Fruit fly (Drosophila melanogaster) whole organism, embryonic: ENCODE data around the gene CG5910.
A peak's percentile ranks its signal among the peaks of the same experiment; 100 is the strongest.

Source experiments
- Antp ChIP-seq: fragments of 200-800 bp; sonication (Bioruptor generic); optimal IDR thresholded peaks from 3 replicates; lab custom pipeline; 2016; ENCODE audit warnings: missing biosample characterization, missing genetic modification characterization
- Awh ChIP-seq: fragments of 200-800 bp; sonication (Bioruptor generic); IDR thresholded peaks from 2 replicates; pipeline ENCODE4, ENCODE4 v1.3.6; 2022; ENCODE audit warnings: missing biosample characterization, missing genetic modification characterization
- Blimp-1 ChIP-seq: fragments of 200-800 bp; sonication (Bioruptor generic); optimal IDR thresholded peaks from 3 replicates; lab custom pipeline; 2018; ENCODE audit warnings: missing biosample characterization, missing genetic modification characterization, mild to moderate bottlenecking, moderate library complexity, missing genetic modification reagents
- CG10267 ChIP-seq: fragments of 200-800 bp; sonication (Bioruptor generic); optimal IDR thresholded peaks from 2 replicates; lab custom pipeline; 2018; ENCODE audit warnings: missing biosample characterization, mild to moderate bottlenecking, missing genetic modification characterization, moderate library complexity
- CG10565 ChIP-seq: fragments of 200-800 bp; sonication (Bioruptor generic); optimal IDR thresholded peaks from 3 replicates; lab custom pipeline; 2016; ENCODE audit warnings: missing biosample characterization, mild to moderate bottlenecking, missing genetic modification characterization
- CG11398 ChIP-seq: fragments of 200-800 bp; sonication (Bioruptor generic); optimal IDR thresholded peaks from 2 replicates; lab custom pipeline; 2016; ENCODE audit warnings: missing biosample characterization, missing genetic modification characterization
- CG11504 ChIP-seq: fragments of 200-800 bp; sonication (Bioruptor generic); optimal IDR thresholded peaks from 3 replicates; lab custom pipeline; 2019; ENCODE audit warnings: missing biosample characterization, mild to moderate bottlenecking, missing genetic modification characterization, moderate library complexity
- CG11723 ChIP-seq: fragments of 200-800 bp; sonication (Bioruptor generic); optimal IDR thresholded peaks from 2 replicates; lab custom pipeline; 2017; ENCODE audit warnings: missing biosample characterization, mild to moderate bottlenecking, missing genetic modification characterization
- CG12236 ChIP-seq: fragments of 200-800 bp; sonication (Bioruptor generic); optimal IDR thresholded peaks from 2 replicates; lab custom pipeline; 2016; ENCODE audit warnings: missing biosample characterization, missing genetic modification characterization
- CG12769 ChIP-seq: fragments of 200-800 bp; sonication (Bioruptor generic); optimal IDR thresholded peaks from 2 replicates; lab custom pipeline; 2019; ENCODE audit warnings: missing biosample characterization, mild to moderate bottlenecking, missing genetic modification characterization, moderate library complexity
- CG12942 ChIP-seq: fragments of 200-800 bp; sonication (Bioruptor generic); optimal IDR thresholded peaks from 3 replicates; lab custom pipeline; 2016; ENCODE audit warnings: missing biosample characterization, missing genetic modification characterization
- CG15479 ChIP-seq: fragments of 200-800 bp; sonication (Bioruptor generic); optimal IDR thresholded peaks from 3 replicates; lab custom pipeline; 2019; ENCODE audit warnings: missing biosample characterization, mild to moderate bottlenecking, missing genetic modification characterization, moderate library complexity
- CG16815 ChIP-seq: fragments of 200-800 bp; sonication (Bioruptor generic); optimal IDR thresholded peaks from 3 replicates; lab custom pipeline; 2017; ENCODE audit warnings: missing biosample characterization, mild to moderate bottlenecking, missing genetic modification characterization
- CG32772 ChIP-seq: fragments of 200-800 bp; sonication (Bioruptor generic); IDR thresholded peaks from 2 replicates; pipeline ENCODE4 v1.3.6; 2022; ENCODE audit warnings: missing biosample characterization, missing genetic modification characterization
- CG33213 ChIP-seq: fragments of 200-800 bp; sonication (Bioruptor generic); optimal IDR thresholded peaks from 3 replicates; lab custom pipeline; 2016; ENCODE audit warnings: missing biosample characterization, missing genetic modification characterization
- CG34422 ChIP-seq: fragments of 200-800 bp; sonication (Bioruptor generic); IDR thresholded peaks from 3 replicates; pipeline ENCODE4 v1.3.6; 2022; ENCODE audit warnings: missing biosample characterization, missing genetic modification characterization
- CG4730 ChIP-seq: fragments of 200-800 bp; sonication (Bioruptor generic); IDR thresholded peaks from 2 replicates; pipeline ENCODE4 v1.3.6; 2022; ENCODE audit warnings: missing biosample characterization, missing genetic modification characterization
- CG4820 ChIP-seq: fragments of 200-800 bp; sonication (Bioruptor generic); optimal IDR thresholded peaks from 3 replicates; lab custom pipeline; 2016; ENCODE audit warnings: missing biosample characterization, missing genetic modification characterization
- CG6175 ChIP-seq: fragments of 200-800 bp; sonication (Bioruptor generic); IDR thresholded peaks from 3 replicates; pipeline ENCODE4 v1.3.6; 2022; ENCODE audit warnings: missing biosample characterization, missing genetic modification characterization
- CG7839 ChIP-seq: fragments of 200-800 bp; sonication (Bioruptor generic); optimal IDR thresholded peaks from 3 replicates; lab custom pipeline; 2018; ENCODE audit warnings: missing biosample characterization, mild to moderate bottlenecking, missing genetic modification characterization, moderate library complexity
- Chrac-16 ChIP-seq: fragments of 200-800 bp; sonication (Bioruptor generic); optimal IDR thresholded peaks from 3 replicates; lab custom pipeline; 2016; ENCODE audit warnings: missing biosample characterization, missing genetic modification characterization
- Deaf1 ChIP-seq: fragments of 200-800 bp; optimal IDR thresholded peaks from 3 replicates; lab custom pipeline; 2019; ENCODE audit warnings: missing biosample characterization, mild to moderate bottlenecking, missing genetic modification characterization, moderate library complexity
- Dip2 ChIP-seq: fragments of 200-800 bp; sonication (Bioruptor generic); IDR thresholded peaks from 2 replicates; pipeline ENCODE4 v1.3.6; 2022; ENCODE audit warnings: missing biosample characterization, missing genetic modification characterization
- Drgx ChIP-seq: fragments of 200-800 bp; sonication (Bioruptor generic); IDR thresholded peaks from 2 replicates; pipeline ENCODE4 v1.3.6; 2022; ENCODE audit warnings: missing biosample characterization, missing genetic modification characterization
- Hmr ChIP-seq: fragments of 200-800 bp; sonication (Bioruptor generic); optimal IDR thresholded peaks from 3 replicates; lab custom pipeline; 2017; ENCODE audit warnings: mild to moderate bottlenecking, missing biosample characterization, missing genetic modification reagents, missing genetic modification characterization
- Hsf ChIP-seq: fragments of 200-800 bp; sonication (Bioruptor generic); optimal IDR thresholded peaks from 3 replicates; lab custom pipeline; 2016; ENCODE audit warnings: missing biosample characterization, missing genetic modification characterization
- Lim3 ChIP-seq: fragments of 200-800 bp; sonication (Bioruptor generic); IDR thresholded peaks from 2 replicates; pipeline ENCODE4 v1.3.6; 2022; ENCODE audit warnings: missing biosample characterization, missing genetic modification characterization
- Lpt ChIP-seq: fragments of >200 bp; optimal IDR thresholded peaks from 2 replicates; lab custom pipeline; 2018; ENCODE audit warnings: missing biosample characterization, missing genetic modification characterization
- Nf-YB ChIP-seq: fragments of 200-800 bp; sonication (Bioruptor generic); optimal IDR thresholded peaks from 3 replicates; lab custom pipeline; 2019; ENCODE audit warnings: missing biosample characterization, mild to moderate bottlenecking, missing genetic modification characterization, moderate library complexity
- Ravus ChIP-seq: fragments of 200-800 bp; sonication (Bioruptor generic); IDR thresholded peaks from 2 replicates; pipeline ENCODE4 v1.3.6; 2022; ENCODE audit warnings: missing biosample characterization, missing genetic modification characterization
- Taf1 ChIP-seq: fragments of 200-800 bp; sonication (Bioruptor generic); IDR thresholded peaks from 2 replicates; pipeline ENCODE4 v1.3.6; 2022; ENCODE audit warnings: missing biosample characterization, missing genetic modification characterization
- Usf ChIP-seq: fragments of 200-800 bp; sonication (Bioruptor generic); optimal IDR thresholded peaks from 2 replicates; lab custom pipeline; 2017; ENCODE audit warnings: missing genotype, missing biosample characterization, missing genetic modification characterization
- YL-1 ChIP-seq: fragments of 200-800 bp; sonication (Bioruptor generic); optimal IDR thresholded peaks from 3 replicates; lab custom pipeline; 2017; ENCODE audit warnings: missing biosample characterization, mild to moderate bottlenecking, missing genetic modification characterization
- bigmax ChIP-seq: fragments of 200-800 bp; sonication (Bioruptor generic); optimal IDR thresholded peaks from 2 replicates; lab custom pipeline; 2018; ENCODE audit warnings: missing biosample characterization, mild to moderate bottlenecking, missing genetic modification characterization
- chinmo ChIP-seq: fragments of 200-800 bp; sonication (Bioruptor generic); IDR thresholded peaks from 4 replicates; pipeline ENCODE4 v1.3.6; 2022; ENCODE audit warnings: missing biosample characterization, missing genetic modification characterization; ENCODE audit not compliant: partially characterized antibody
- dmrt11E ChIP-seq: fragments of 200-800 bp; sonication (Bioruptor generic); optimal IDR thresholded peaks from 3 replicates; lab custom pipeline; 2018; ENCODE audit warnings: missing biosample characterization, mild to moderate bottlenecking, missing genetic modification characterization, moderate library complexity
- gem ChIP-seq: fragments of 200-800 bp; sonication (Bioruptor generic); optimal IDR thresholded peaks from 2 replicates; lab custom pipeline; 2019; ENCODE audit warnings: missing biosample characterization, mild to moderate bottlenecking, missing genetic modification characterization, moderate library complexity
- grau ChIP-seq: fragments of 200-800 bp; optimal IDR thresholded peaks from 3 replicates; lab custom pipeline; 2019; ENCODE audit warnings: missing biosample characterization, mild to moderate bottlenecking, missing genetic modification characterization, moderate library complexity
- h ChIP-seq: fragments of >200 bp; optimal IDR thresholded peaks from 2 replicates; lab custom pipeline; 2017
- hb ChIP-seq: fragments of 200-800 bp; sonication (Bioruptor generic); IDR thresholded peaks from 3 replicates; pipeline ENCODE4 v1.3.6; 2022; ENCODE audit warnings: missing biosample characterization, missing genetic modification characterization; ENCODE audit not compliant: partially characterized antibody
- hbn ChIP-seq: fragments of 200-800 bp; sonication (Bioruptor generic); IDR thresholded peaks from 2 replicates; pipeline ENCODE4 v1.3.6; 2022; ENCODE audit warnings: missing biosample characterization, missing genetic modification characterization; ENCODE audit not compliant: partially characterized antibody
- mirr ChIP-seq: fragments of 200-800 bp; sonication (Bioruptor generic); optimal IDR thresholded peaks from 3 replicates; lab custom pipeline; 2018; ENCODE audit warnings: missing biosample characterization, mild to moderate bottlenecking, missing genetic modification characterization
- pb ChIP-seq: fragments of 200-800 bp; sonication (Bioruptor generic); optimal IDR thresholded peaks from 3 replicates; lab custom pipeline; 2016; ENCODE audit warnings: missing biosample characterization, missing genetic modification characterization
- pita ChIP-seq: fragments of 200-800 bp; sonication (Bioruptor generic); optimal IDR thresholded peaks from 2 replicates; lab custom pipeline; 2017; ENCODE audit warnings: missing biosample characterization, mild to moderate bottlenecking, missing genetic modification characterization
- sens ChIP-seq: fragments of 200-800 bp; sonication (Bioruptor generic); peaks from one replicate; lab custom pipeline; 2016; ENCODE audit warnings: missing biosample characterization, missing genetic modification characterization
- slp2 ChIP-seq: fragments of 200-800 bp; sonication (Bioruptor generic); optimal IDR thresholded peaks from 2 replicates; lab custom pipeline; 2016; ENCODE audit warnings: missing biosample characterization, missing genetic modification characterization
- stc ChIP-seq: fragments of 200-800 bp; sonication (Bioruptor generic); IDR thresholded peaks from 2 replicates; pipeline ENCODE4 v1.3.6; 2022; ENCODE audit warnings: missing biosample characterization, missing genetic modification characterization
- toy ChIP-seq: fragments of 200-800 bp; sonication (Bioruptor generic); IDR thresholded peaks from 2 replicates; pipeline ENCODE4 v1.3.6; 2022; ENCODE audit warnings: missing biosample characterization, missing genetic modification characterization
- trem ChIP-seq: fragments of 200-800 bp; optimal IDR thresholded peaks from 3 replicates; lab custom pipeline; 2019; ENCODE audit warnings: missing biosample characterization, mild to moderate bottlenecking, missing genetic modification characterization, moderate library complexity
- vvl ChIP-seq: fragments of 200-800 bp; sonication (Bioruptor generic); IDR thresholded peaks from 2 replicates; pipeline ENCODE4 v1.3.6; 2022; ENCODE audit warnings: missing biosample characterization, missing genetic modification characterization
- zen ChIP-seq: fragments of 200-800 bp; sonication (Bioruptor generic); optimal IDR thresholded peaks from 3 replicates; lab custom pipeline; 2018; ENCODE audit warnings: missing biosample characterization, mild to moderate bottlenecking, missing genetic modification characterization, moderate library complexity

CG5910 gene

dm6 chr3L:20395257-20395909, 46.8 kb upstream of the CG5910 start (continued):
- no peak for TF ChIP-seq Nf-YB (GFP tag; lab: Kevin White, UChicago)
- TF ChIP-seq mirr (GFP tag; lab: Kevin White, UChicago), result peak; percentile 63
- no peak for TF ChIP-seq pita
- TF ChIP-seq CG6175 (GFP tag; lab: Robert Waterston, UW), result no peak
- TF ChIP-seq Antp, result peak; percentile 13
- peak; percentile 53 for TF ChIP-seq CG11504 (tag; lab: Kevin White, UChicago)
- peak; percentile 64 for TF ChIP-seq grau (tag; lab: Kevin White, UChicago)
- TF ChIP-seq zen (tag; lab: Kevin White, UChicago), result no peak
- TF ChIP-seq CG4820 (GFP tag; lab: Kevin White, UChicago), result peak; percentile 59
- TF ChIP-seq CG33213 (GFP tag; lab: Kevin White, UChicago), result no peak
- TF ChIP-seq CG10267, result no peak
- no peak for TF ChIP-seq CG32772 (GFP tag; lab: Robert Waterston, UW)
- TF ChIP-seq CG4730 (GFP tag; lab: Robert Waterston, UW), result no peak
- TF ChIP-seq CG15479, result no peak
- no peak for TF ChIP-seq CG12942 (GFP tag; lab: Kevin White, UChicago)
- no peak for TF ChIP-seq bigmax
- no peak for TF ChIP-seq CG11723 (GFP tag; lab: Kevin White, UChicago)
- TF ChIP-seq CG34422 (GFP tag; lab: Robert Waterston, UW), result no peak
- TF ChIP-seq Taf1 (GFP tag; lab: Robert Waterston, UW), result no peak
- TF ChIP-seq CG12236 (GFP tag; lab: Kevin White, UChicago), result no peak
- TF ChIP-seq Drgx, result 0 out of 2 replicates have a peak, but pooled peaks have one; percentile 38
- no peak for TF ChIP-seq pb (GFP tag; lab: Kevin White, UChicago)
- no peak for TF ChIP-seq Awh
- TF ChIP-seq Hsf, result peak; percentile 62
- TF ChIP-seq CG12769 (tag; lab: Kevin White, UChicago), result peak; percentile 73
- TF ChIP-seq Deaf1 (tag; lab: Kevin White, UChicago), result peak; percentile 37
- TF ChIP-seq Lim3 (GFP tag; lab: Robert Waterston, UW), result no peak
- TF ChIP-seq hbn, result no peak
- no peak for TF ChIP-seq dmrt11E (tag; lab: Kevin White, UChicago)
- peak; percentile 49 for TF ChIP-seq CG16815
- TF ChIP-seq Usf, result peak; percentile 1
- no peak for TF ChIP-seq slp2
- no peak for TF ChIP-seq stc
- TF ChIP-seq toy, result no peak
- TF ChIP-seq YL-1, result peak; percentile 6
- no peak for TF ChIP-seq Lpt (GFP tag; lab: Kevin White, UChicago)
- no peak for TF ChIP-seq Blimp-1 (GFP tag; lab: Kevin White, UChicago)
- TF ChIP-seq chinmo (GFP tag; lab: Robert Waterston, UW), result peak; percentile 90; the same call in 3 of the 4 replicates
- peak; percentile 37 for TF ChIP-seq Chrac-16
- peak; percentile 79 for TF ChIP-seq Hmr (GFP tag; lab: Kevin White, UChicago)
- peak; percentile 25; the same call in 1 of the 2 replicates for TF ChIP-seq vvl (GFP tag; lab: Robert Waterston, UW)
- no peak for TF ChIP-seq Dip2 (GFP tag; lab: Robert Waterston, UW)
- peak; percentile 52 for TF ChIP-seq sens (GFP tag; lab: Kevin White, UChicago)
- no peak for TF ChIP-seq trem (tag; lab: Kevin White, UChicago)
- TF ChIP-seq CG10565 (GFP tag; lab: Kevin White, UChicago), result no peak
- TF ChIP-seq hb (GFP tag; lab: Robert Waterston, UW), result no peak
- TF ChIP-seq CG7839 (tag; lab: Kevin White, UChicago), result peak; percentile 63
- TF ChIP-seq CG11398 (GFP tag; lab: Kevin White, UChicago), result no peak
- peak; percentile 71 for TF ChIP-seq gem
- TF ChIP-seq h (lab: Kevin White, UChicago), result no peak
- TF ChIP-seq Ravus (GFP tag; lab: Robert Waterston, UW), result no peak
